Worm (Caenorhabditis elegans) whole organism, early embryonic: ENCODE data around the gene F22E5.8.
"Not testable (repeated sequence)": the region's sequence is repeated elsewhere in the genome, so short reads cannot be mapped to it uniquely, and the experiment has no call there.

Experiments
- B0310.2 ChIP-seq: sonication (generic microtip); optimal IDR thresholded peaks from 2 replicates; lab custom pipeline; 2016; ENCODE audit warnings: mild to moderate bottlenecking, missing genetic modification characterization, missing compliant biosample characterization
- F13C5.2 ChIP-seq: sonication (generic microtip); optimal IDR thresholded peaks from 2 replicates; lab custom pipeline; 2017; ENCODE audit warnings: mild to moderate bottlenecking, missing genetic modification characterization, inconsistent platforms, missing compliant biosample characterization
- aly-1 ChIP-seq: sonication (generic microtip); optimal IDR thresholded peaks from 2 replicates; lab custom pipeline; 2016; ENCODE audit warnings: missing genetic modification characterization, missing compliant biosample characterization
- ama-1 ChIP-seq: fragments of 150-350 bp; optimal IDR thresholded peaks from 2 replicates; lab custom pipeline; 2014
- ceh-13 ChIP-seq: fragments of 200-800 bp; sonication (Bioruptor generic); optimal IDR thresholded peaks from 2 replicates; lab custom pipeline; 2018; ENCODE audit warnings: mild to moderate bottlenecking, missing genetic modification characterization, missing compliant biosample characterization
- ceh-36 ChIP-seq: sonication (generic microtip); optimal IDR thresholded peaks from 2 replicates; lab custom pipeline; 2016; ENCODE audit warnings: missing genetic modification characterization, inconsistent platforms, missing compliant biosample characterization
- ets-7 ChIP-seq: sonication (generic microtip); optimal IDR thresholded peaks from 2 replicates; lab custom pipeline; 2016; ENCODE audit warnings: missing genotype, missing genetic modification characterization, missing compliant biosample characterization
- flt-1 ChIP-seq: fragments of 200-800 bp; sonication (Bioruptor generic); IDR thresholded peaks from 2 replicates; pipeline ENCODE4 v1.3.6; 2022; ENCODE audit warnings: missing genetic modification characterization, missing compliant biosample characterization
- hmbx-1 ChIP-seq: sonication (generic microtip); optimal IDR thresholded peaks from 2 replicates; lab custom pipeline; 2016; ENCODE audit warnings: mild to moderate bottlenecking, missing genetic modification characterization, missing compliant biosample characterization
- hmg-4 ChIP-seq: fragments of 200-800 bp; sonication (Bioruptor generic); optimal IDR thresholded peaks from 2 replicates; lab custom pipeline; 2018; ENCODE audit warnings: mild to moderate bottlenecking, missing genetic modification characterization, missing compliant biosample characterization
- hnd-1 ChIP-seq: sonication (generic microtip); optimal IDR thresholded peaks from 2 replicates; lab custom pipeline; 2016; ENCODE audit warnings: missing genetic modification characterization, missing compliant biosample characterization
- pes-1 ChIP-seq: fragments of 200-800 bp; sonication (Bioruptor generic); IDR thresholded peaks from 2 replicates; pipeline ENCODE4 v1.3.6; 2022; ENCODE audit warnings: missing genetic modification reagents, missing genetic modification characterization, missing compliant biosample characterization
- scrt-1 ChIP-seq: fragments of 200-800 bp; sonication (Bioruptor generic); IDR thresholded peaks from 2 replicates; pipeline ENCODE4 v1.3.6; 2022; ENCODE audit warnings: missing genetic modification characterization, missing compliant biosample characterization
- sea-1 ChIP-seq: fragments of 200-800 bp; sonication (Bioruptor generic); conservative IDR thresholded peaks from 2 replicates; pipeline ENCODE4 v1.3.6; 2022; ENCODE audit warnings: missing genetic modification characterization, missing compliant biosample characterization
- tbx-11 ChIP-seq: fragments of 200-800 bp; sonication (Bioruptor generic); IDR thresholded peaks from 2 replicates; pipeline ENCODE4 v1.3.6; 2022; ENCODE audit warnings: missing genetic modification characterization, missing compliant biosample characterization
- tbx-37 ChIP-seq: fragments of 200-800 bp; sonication (Bioruptor generic); conservative IDR thresholded peaks from 2 replicates; pipeline ENCODE4 v1.3.6; 2022; ENCODE audit warnings: missing genetic modification reagents, missing genetic modification characterization, missing compliant biosample characterization
- tra-4 ChIP-seq: sonication (generic microtip); optimal IDR thresholded peaks from 2 replicates; lab custom pipeline; 2017; ENCODE audit warnings: missing genetic modification characterization, missing compliant biosample characterization

Gene F22E5.8

DNA sequence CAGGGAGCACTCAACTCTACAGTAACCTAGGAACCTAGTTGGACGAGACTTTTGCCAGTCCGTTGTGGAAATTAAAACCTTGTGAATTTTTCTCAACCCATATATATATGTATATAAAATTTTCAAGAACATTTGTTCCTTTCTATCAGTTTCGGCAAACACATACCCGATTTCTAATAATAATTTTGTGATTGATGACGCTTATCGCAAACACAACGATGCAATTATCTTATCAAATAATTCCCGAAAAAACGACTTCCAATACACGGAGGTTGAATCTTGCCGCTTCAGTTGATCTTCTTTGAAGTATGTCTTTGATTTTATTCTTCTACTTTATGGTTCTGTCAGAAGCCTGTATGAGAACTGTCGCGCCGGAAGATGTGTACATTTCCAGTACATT lies 25.2 kb downstream of the F22E5.8 start, which contains the start of gene F22E5.2:
F22E5.2 (plus strand) TSS at position 301 of the 400 bp plus-strand sequence.
- not testable (repeated sequence) for TF ChIP-seq ceh-36; hnd-1 (tag; lab: Kevin White, UChicago); sea-1 (GFP tag; lab: Robert Waterston, UW)

DNA sequence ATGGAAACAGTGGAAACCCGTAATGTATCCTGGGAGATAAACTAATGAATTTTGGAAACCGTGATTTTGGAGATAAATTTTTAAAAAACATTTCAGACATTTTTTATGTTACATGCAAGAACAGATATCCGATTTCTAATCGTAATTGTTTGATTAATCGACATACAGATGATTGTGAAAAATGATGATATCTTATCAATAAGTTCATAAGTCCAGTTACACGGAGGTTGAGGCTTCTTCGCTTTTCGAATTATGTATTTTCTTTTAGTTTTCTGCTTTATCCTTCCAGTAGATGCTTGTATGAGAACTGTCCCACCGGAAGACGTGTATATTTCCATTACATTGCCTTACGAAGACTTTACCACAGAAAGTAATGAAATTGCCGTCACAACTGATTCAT lies 25.8 kb downstream of the F22E5.8 start, which contains the start of gene F22E5.22:
F22E5.22 (plus strand) TSS at position 301 of the 400 bp plus-strand sequence.
- TF ChIP-seq scrt-1 (GFP tag; lab: Robert Waterston, UW) (no peak), flt-1 (GFP tag; lab: Robert Waterston, UW) (no peak)

DNA sequence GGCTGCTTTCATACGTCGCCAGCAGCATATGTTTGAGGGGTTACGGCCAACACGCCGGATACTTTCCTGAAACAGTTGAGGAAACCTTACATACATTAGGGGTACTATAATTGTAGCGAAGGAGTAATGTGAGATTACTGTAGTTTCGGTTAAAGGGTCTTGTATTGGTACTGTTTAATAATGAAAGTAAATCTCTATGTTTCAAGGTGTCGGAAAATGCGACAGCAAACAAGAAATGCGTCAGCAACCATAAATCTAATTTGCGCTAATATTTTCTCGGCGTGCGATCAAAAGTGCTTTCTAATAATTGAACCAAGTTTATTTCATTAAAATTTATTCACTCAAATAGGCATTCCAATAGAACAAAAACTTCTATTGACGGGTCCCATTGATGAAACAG lies 32.5 kb downstream of the F22E5.8 start, which contains the start of gene sri-57:
sri-57 (minus strand) TSS at position 101 of the 400 bp plus-strand sequence.
- not testable (repeated sequence) for TF ChIP-seq tra-4 (tag; lab: Kevin White, UChicago); tbx-37 (GFP tag; lab: Robert Waterston, UW); ceh-36

DNA sequence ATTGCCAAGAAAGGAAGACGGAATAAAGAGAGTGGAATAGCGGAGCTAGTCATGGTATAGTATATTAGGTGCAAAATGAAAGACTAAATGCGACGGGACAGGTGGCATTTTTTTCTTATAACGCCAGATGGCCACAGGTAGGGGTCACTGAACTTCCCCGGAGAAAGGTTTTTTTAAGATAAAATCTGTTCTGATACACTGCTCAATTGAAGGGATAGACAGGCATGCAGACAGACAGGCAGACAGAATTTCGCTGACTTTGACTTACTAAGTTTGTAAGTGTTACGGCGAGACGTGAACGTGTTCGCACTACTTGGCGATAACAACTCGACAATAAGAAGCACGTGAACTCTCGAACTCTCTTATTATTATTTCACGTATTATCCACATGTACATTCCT lies 33.7 kb downstream of the F22E5.8 start, which contains the start of the genes F22E5.20 and F22E5.1:
F22E5.20 (minus strand) TSS at position 101 of the 400 bp plus-strand sequence.
F22E5.1 (plus strand) TSS at position 242 of the 400 bp plus-strand sequence.
- not testable (repeated sequence) for TF ChIP-seq scrt-1 (GFP tag; lab: Robert Waterston, UW); hmg-4 (GFP tag; lab: Kevin White, UChicago); hnd-1 (tag; lab: Kevin White, UChicago)

DNA sequence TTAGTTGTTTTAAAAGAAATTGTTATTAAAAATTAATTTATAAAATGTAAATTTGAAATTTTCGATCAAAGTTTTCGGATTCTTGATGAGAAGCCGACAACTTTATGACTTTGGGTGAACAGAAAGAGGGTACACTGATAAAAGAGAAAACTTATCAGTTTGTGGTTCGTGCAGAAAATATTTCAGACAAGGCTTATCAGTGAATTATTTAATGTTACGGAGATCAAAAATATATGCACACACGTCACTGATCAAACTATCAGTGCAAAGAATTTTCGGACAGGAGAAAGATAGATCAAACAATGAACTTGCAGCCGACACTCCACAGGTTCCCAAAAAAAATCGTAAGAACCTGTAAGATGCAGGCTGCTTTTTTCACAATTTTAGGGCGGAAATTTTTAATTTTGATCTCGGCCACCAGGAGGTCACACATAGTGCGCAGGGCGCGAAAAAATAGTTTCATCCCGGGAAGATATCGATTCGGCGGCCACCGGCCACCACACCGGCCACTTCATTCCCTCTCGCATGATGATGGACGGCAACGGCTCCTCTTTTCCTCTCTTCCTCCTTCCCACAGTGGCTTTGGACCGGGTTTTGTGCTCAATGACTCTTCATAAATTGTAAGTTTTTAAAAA lies 37.8 kb downstream of the F22E5.8 start, which contains the start of gene F22E5.17:
F22E5.17 (plus strand) TSS at position 508 of the 635 bp plus-strand sequence.
- TF ChIP-seq B0310.2 (tag; lab: Kevin White, UChicago), result no peak
- no peak for TF ChIP-seq F13C5.2 (tag; lab: Kevin White, UChicago)
- TF ChIP-seq ama-1 (lab: Kevin White, UChicago), result no peak
- no peak for TF ChIP-seq hmbx-1 (tag; lab: Kevin White, UChicago)
- no peak for TF ChIP-seq ets-7 (tag; lab: Kevin White, UChicago)
- no peak for TF ChIP-seq aly-1
- TF ChIP-seq ceh-13 (GFP tag; lab: Kevin White, UChicago), result no peak
- no peak for TF ChIP-seq tbx-37 (GFP tag; lab: Robert Waterston, UW)

DNA sequence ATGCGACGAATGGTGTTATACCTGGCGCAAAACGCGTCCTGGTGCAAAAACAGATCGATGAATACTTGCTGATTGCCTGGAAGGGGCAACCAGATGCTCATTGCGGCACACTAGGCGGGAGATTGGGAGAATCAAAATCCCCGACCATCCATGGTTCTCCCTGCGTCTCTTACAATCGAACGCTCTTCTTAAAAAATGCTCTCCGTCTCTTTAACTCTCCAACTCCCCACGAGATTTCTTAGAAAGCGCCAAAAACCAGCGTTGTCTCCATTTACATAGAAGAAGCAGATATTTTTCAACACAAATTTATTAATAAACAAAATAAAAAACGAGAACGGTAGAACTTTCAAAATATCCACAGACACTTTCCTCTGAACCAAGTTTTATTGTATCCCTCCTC lies 41.3 kb downstream of the F22E5.8 start, which contains the start of gene F34D6.1:
F34D6.1 (minus strand) TSS at position 101 of the 400 bp plus-strand sequence.
- TF ChIP-seq sea-1 (GFP tag; lab: Robert Waterston, UW), result no peak
- no peak for TF ChIP-seq F13C5.2 (tag; lab: Kevin White, UChicago)
- no peak for TF ChIP-seq ets-7 (tag; lab: Kevin White, UChicago)
- TF ChIP-seq hmbx-1 (tag; lab: Kevin White, UChicago), result no peak
- no peak for TF ChIP-seq tra-4 (tag; lab: Kevin White, UChicago)
- no peak for TF ChIP-seq hmg-4 (GFP tag; lab: Kevin White, UChicago)
- TF ChIP-seq aly-1, result no peak
- no peak for TF ChIP-seq pes-1
- TF ChIP-seq scrt-1 (GFP tag; lab: Robert Waterston, UW), result no peak
- TF ChIP-seq ceh-13 (GFP tag; lab: Kevin White, UChicago), result no peak
- no peak for TF ChIP-seq B0310.2 (tag; lab: Kevin White, UChicago)
- no peak for TF ChIP-seq flt-1 (GFP tag; lab: Robert Waterston, UW)
- TF ChIP-seq ceh-36, result no peak
- no peak for TF ChIP-seq tbx-37 (GFP tag; lab: Robert Waterston, UW)
- TF ChIP-seq ama-1 (lab: Kevin White, UChicago), result no peak

DNA sequence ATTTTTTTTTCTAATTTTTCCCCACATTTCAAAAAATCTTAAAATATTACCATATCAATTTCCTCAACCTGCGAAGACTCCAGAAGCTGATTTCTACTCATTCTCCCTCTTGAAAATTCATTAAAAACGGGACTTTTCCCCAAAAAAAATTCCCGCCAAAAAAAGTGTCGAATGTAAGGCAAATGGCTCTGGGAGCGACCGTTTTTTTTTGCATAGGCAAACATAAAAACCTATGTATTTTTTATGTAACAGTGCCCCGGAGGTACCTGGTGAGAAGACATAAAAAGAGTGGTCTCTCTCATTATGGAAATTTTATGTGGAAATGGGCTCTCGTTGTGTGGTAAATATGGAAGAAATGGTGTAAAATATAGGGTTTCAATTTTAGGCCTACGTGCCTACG lies 44.4 kb downstream of the F22E5.8 start, which contains the start of gene ceh-87:
ceh-87 (minus strand) TSS at position 101 of the 400 bp plus-strand sequence.
- TF ChIP-seq ceh-36, result no peak
- TF ChIP-seq F13C5.2 (tag; lab: Kevin White, UChicago), result no peak
- TF ChIP-seq tbx-37 (GFP tag; lab: Robert Waterston, UW), result no peak
- TF ChIP-seq ets-7 (tag; lab: Kevin White, UChicago), result no peak
- no peak for TF ChIP-seq pes-1
- no peak for TF ChIP-seq scrt-1 (GFP tag; lab: Robert Waterston, UW)
- no peak for TF ChIP-seq sea-1 (GFP tag; lab: Robert Waterston, UW)
- no peak for TF ChIP-seq ama-1 (lab: Kevin White, UChicago)
- TF ChIP-seq B0310.2 (tag; lab: Kevin White, UChicago), result no peak

DNA sequence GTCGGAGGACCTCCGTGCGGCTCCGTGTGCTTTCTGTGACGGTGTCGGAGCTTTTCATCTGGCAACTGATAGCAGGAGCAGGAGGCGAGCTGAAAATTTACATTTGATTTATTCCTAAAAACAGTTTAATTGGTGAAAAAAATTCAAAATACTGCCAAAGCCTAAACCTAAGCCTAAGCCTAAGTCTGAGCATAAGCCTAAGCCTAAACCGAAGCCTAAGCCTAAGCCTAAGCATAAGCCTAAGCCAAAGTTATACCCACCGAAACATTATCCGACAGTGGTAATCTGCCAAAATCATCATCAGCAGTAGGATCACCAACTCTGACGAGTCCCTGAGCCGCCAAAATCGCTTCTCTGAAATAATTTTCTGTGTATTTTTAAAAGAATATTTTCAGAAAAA lies 44.9 kb downstream of the F22E5.8 start:
- TF ChIP-seq ceh-13 (GFP tag; lab: Kevin White, UChicago), result no peak
- no peak for TF ChIP-seq tbx-11
- no peak for TF ChIP-seq aly-1
- no peak for TF ChIP-seq B0310.2 (tag; lab: Kevin White, UChicago)
- TF ChIP-seq tra-4 (tag; lab: Kevin White, UChicago), result no peak
